Fruit fly (Drosophila melanogaster) Kc167 (cell line): ENCODE data around the gene Ror.

ENCODE experiments used
- insv ChIP-seq: fragments of >200 bp; optimal IDR thresholded peaks from 3 replicates; lab custom pipeline; 2018; ENCODE audit warnings: missing external identifiers
- psq ChIP-seq: fragments of >200 bp; optimal IDR thresholded peaks from 2 replicates; lab custom pipeline; 2017; ENCODE audit warnings: missing external identifiers
- ttk ChIP-seq: sonication (Bioruptor generic); optimal IDR thresholded peaks from 2 replicates; lab custom pipeline; 2017; ENCODE audit warnings: missing external identifiers

DNA sequence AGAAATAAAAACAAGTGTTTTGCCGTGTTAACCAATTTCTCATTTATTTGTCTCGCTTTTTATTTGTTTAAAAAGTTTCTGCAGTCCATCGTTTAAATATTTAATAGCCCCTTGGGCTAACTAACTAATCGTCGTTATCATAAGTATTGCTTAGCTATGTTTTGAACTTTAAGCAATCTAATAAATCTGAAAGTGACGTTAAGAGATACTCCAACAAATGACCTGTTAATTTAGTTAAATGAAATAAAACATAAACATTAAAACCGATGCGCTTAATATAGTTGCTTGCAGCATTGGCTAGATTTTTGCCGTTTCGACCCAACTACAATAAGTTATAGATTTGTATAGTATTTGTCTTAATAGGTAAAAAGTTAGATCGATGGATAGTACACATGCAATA lies 10.1 kb downstream of the Ror start:
- TF ChIP-seq psq (lab: Kevin White, UChicago) = no peak
- TF ChIP-seq ttk (lab: Kevin White, UChicago) = no peak
- no peak for TF ChIP-seq insv (lab: Kevin White, UChicago)
